Fruit fly (Drosophila melanogaster): ENCODE results near the gene Tmep.

Gene Tmep

DNA sequence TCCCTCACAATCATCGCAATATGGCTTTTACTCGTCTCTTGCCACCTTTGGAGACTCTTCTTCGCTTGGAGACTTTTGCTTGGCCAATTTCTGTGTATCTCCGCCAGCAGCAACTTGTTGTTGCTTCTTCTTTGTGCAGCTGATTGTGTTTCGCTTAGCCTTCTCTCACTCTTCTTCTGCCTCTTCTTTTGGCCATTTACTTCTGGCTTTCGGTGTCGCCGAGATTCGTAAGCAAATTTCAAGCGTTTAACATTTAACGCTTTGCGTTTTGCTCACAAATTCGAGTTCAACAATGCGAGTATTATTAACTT lies 940 bp downstream of the Tmep start:
- TF ChIP-seq CG32121 (GFP tag; IDR thresholded peaks at IDR 0.05) = 0 out of 2 replicates have a peak, but pooled peaks have one; percentile 28
- no peak for TF ChIP-seq CG10348 (GFP tag; IDR thresholded peaks at IDR 0.05)
- TF ChIP-seq CG17806 (tag; optimal IDR thresholded peaks at IDR 0.05) = no peak
- peak; percentile 44 for TF ChIP-seq EcR (GFP tag; optimal IDR thresholded peaks at IDR 0.05)
- TF ChIP-seq CG12605 (GFP tag; IDR thresholded peaks at IDR 0.05) = peak; percentile 64

DNA sequence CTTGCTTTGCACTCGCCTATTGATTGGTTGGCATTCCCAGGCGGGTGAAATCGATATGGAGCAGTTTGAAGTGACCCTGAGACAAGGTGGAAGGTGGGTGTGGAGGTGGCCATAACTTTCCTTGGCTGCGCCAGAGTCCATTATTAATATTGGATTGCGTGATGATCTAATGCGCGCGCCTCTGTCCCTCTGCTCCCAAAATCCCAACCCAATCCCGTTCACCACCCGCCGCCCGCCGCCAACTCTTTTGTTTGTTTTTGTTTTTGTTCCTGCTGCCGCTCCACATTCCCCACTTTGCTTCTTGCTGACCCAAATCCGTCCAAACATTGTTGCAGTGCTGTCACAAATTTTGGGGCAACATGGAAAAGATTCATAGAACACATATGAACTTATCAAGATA lies 2.1 kb downstream of the Tmep start:
- TF ChIP-seq fd96Ca (GFP tag; IDR thresholded peaks at IDR 0.05) (no peak), CG8301 (tag; optimal IDR thresholded peaks at IDR 0.05) (no peak), CG32121 (GFP tag; IDR thresholded peaks at IDR 0.05) (no peak), CG14655 (GFP tag; optimal IDR thresholded peaks at IDR 0.05) (no peak)

DNA sequence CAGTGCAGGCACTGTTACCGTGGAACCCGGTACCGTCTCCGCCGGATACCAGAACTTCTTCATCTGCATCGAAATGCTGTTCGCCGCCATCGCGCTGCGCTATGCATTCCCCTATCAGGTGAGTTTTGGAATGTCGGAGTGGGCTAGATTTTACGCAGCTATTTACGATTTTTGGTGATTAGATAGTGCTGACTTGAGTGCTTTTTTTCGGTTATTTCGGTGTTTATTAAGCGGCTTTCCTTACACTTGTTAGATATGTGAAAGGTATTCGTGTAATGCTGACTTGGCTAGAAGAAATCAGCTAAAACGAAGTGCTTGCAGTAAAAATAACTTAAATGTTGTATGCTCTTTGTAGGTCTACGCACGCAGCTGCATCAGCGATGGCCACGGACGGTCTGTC lies 4.2 kb downstream of the Tmep start:
- TF ChIP-seq fd96Ca (GFP tag; IDR thresholded peaks at IDR 0.05) (no peak), D1 (tag; optimal IDR thresholded peaks at IDR 0.05) (no peak), CG8159 (tag; optimal IDR thresholded peaks at IDR 0.05) (no peak), CG17806 (tag; optimal IDR thresholded peaks at IDR 0.05) (no peak), CG12605 (GFP tag; IDR thresholded peaks at IDR 0.05) (no peak)

DNA sequence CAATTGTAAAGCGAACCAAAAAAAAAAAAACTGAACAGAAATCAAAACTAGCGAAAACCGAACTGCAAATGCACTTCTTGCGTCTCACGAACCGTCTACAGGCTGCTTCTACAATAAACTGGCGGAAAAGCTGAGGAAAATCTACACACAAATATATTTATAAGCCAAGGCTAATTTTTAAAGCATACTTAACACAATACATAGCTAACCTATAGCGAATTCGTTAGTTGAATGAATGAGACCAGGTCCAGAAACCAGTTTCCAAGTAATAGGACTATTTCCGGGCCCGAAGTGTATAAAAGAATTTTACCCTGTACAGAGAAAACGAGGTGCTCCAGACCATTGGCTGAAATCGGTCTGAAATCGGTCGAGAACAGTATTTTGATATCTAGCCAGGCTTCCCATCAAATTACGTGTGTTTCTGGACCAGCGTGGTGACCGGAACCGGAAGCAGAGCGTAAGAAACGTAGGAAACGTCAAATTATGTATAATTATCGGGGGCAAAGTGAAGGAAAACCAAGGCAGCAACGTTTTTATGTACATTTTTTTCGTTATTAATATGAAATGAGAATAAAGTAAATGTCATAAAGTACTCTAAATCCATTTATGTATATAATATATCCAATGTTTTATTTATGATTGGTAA lies 6.9 kb downstream of the Tmep start:
- TF ChIP-seq CG14655 (GFP tag; optimal IDR thresholded peaks at IDR 0.05) = no peak
- no peak for TF ChIP-seq CG4496 (GFP tag; IDR thresholded peaks at IDR 0.05)
- peak; percentile 8 for TF ChIP-seq CG8159 (tag; optimal IDR thresholded peaks at IDR 0.05)
- TF ChIP-seq CG32121 (GFP tag; IDR thresholded peaks at IDR 0.05) = 0 out of 2 replicates have a peak, but pooled peaks have one; percentile 32
- TF ChIP-seq CG9948 (tag; optimal IDR thresholded peaks at IDR 0.05) = no peak
- peak; percentile 22 for TF ChIP-seq Pif1A (GFP tag; optimal IDR thresholded peaks at IDR 0.05)

dm6 chr3L:1576489-1577106 lies 7.6 kb downstream of the Tmep start, which contains the start of gene CG13917:
Gene CG13917 (plus strand): TSS chr3L:1576699.
- no peak for TF ChIP-seq rn (GFP tag; IDR thresholded peaks at IDR 0.05)
- no peak for TF ChIP-seq CG34367 (tag; optimal IDR thresholded peaks at IDR 0.05)
- TF ChIP-seq CG13204 (GFP tag; optimal IDR thresholded peaks at IDR 0.05) = no peak
- peak; percentile 51; the same call in 1 of the 2 replicates for TF ChIP-seq CG12605 (GFP tag; IDR thresholded peaks at IDR 0.05)
- TF ChIP-seq CG9948 (tag; optimal IDR thresholded peaks at IDR 0.05) = no peak

dm6 chr3L:1577338-1577737 lies 8.4 kb downstream of the Tmep start:
- no peak for TF ChIP-seq CG15710 (tag; optimal IDR thresholded peaks at IDR 0.05)
- TF ChIP-seq CG34367 (tag; optimal IDR thresholded peaks at IDR 0.05) = no peak
- 0 out of 2 replicates have a peak, but pooled peaks have one; percentile 10 for TF ChIP-seq Ets98B (GFP tag; IDR thresholded peaks at IDR 0.05)
- no peak for TF ChIP-seq CG13204 (GFP tag; optimal IDR thresholded peaks at IDR 0.05)
- TF ChIP-seq CG8301 (tag; optimal IDR thresholded peaks at IDR 0.05) = no peak
- TF ChIP-seq gl (tag; optimal IDR thresholded peaks at IDR 0.05) = no peak
- TF ChIP-seq Snoo (tag; optimal IDR thresholded peaks at IDR 0.05) = no peak

DNA sequence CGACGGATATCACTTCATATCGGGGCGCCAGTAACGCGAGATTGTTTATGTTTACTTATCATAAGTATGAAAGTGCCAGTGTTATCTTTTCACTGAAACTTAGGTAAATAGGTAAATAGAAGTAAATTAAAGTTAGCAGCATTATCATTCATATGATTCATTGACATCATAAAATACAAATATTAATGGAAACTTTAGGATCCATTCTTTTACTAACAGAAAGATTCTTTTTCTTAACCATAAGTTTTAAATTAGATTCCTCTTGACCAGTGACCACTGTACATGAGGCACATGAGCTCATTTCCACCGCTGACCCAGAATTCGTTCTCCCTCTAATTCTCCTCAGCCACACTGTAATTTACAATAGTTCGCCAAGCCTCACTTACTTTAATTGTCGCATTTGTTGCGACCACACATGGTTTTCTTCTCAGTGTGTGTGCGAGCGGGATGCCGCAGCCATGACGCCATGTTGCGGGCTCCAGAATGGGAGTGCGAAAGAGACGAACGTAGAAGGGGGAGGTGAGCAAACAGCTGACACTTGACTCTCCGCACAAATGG lies 9.5 kb downstream of the Tmep start:
- TF ChIP-seq CG8301 (tag; optimal IDR thresholded peaks at IDR 0.05) = peak; percentile 16
- peak; percentile 30; the same call in 1 of the 3 replicates for TF ChIP-seq CG4496 (GFP tag; IDR thresholded peaks at IDR 0.05)
- 0 out of 2 replicates have a peak, but pooled peaks have one; percentile 11 for TF ChIP-seq Ets98B (GFP tag; IDR thresholded peaks at IDR 0.05)
- TF ChIP-seq fd96Ca (GFP tag; IDR thresholded peaks at IDR 0.05) = no peak; the same call in 2 of the 3 replicates
- peak; percentile 15 for TF ChIP-seq CG8159 (tag; optimal IDR thresholded peaks at IDR 0.05)
- TF ChIP-seq CG32121 (GFP tag; IDR thresholded peaks at IDR 0.05) = no peak
- TF ChIP-seq CG14655 (GFP tag; optimal IDR thresholded peaks at IDR 0.05) = no peak

DNA sequence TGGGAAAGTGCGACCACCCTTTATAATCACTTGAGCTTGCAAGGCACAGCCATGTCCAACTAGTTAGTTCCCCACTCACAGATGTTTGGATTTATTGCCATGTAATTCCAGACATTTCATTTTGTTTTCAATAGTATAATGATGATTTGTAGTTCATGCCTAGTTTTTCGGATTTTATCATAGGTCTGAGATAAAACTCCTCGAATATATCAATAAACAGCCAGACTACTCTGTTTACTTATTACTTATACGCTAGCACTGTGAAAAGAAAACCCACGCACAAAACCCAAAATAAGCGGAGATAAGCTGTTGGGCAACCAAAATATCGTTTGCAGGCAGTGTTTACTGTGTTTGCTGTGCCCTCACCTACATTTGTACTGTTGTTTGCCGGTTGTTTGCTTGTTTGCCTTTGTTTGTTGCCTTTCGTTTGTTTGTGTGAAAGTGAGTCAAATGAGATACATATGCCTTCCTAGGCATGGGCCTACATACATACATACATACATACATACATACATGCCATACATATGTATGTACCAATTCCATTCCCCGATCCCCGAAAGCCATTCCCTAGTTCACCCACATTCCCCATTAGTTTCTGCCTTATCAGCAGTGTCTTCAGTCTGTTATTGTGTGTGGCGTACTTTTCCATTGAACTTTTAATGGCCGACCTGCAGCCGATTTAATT lies 10.3 kb downstream of the Tmep start:
- no peak for TF ChIP-seq D1 (tag; optimal IDR thresholded peaks at IDR 0.05)
- peak; percentile 38 for TF ChIP-seq CG15710 (tag; optimal IDR thresholded peaks at IDR 0.05)
- no peak for TF ChIP-seq Snoo (tag; optimal IDR thresholded peaks at IDR 0.05)
- no peak for TF ChIP-seq Pif1A (GFP tag; optimal IDR thresholded peaks at IDR 0.05)
- TF ChIP-seq CG8301 (tag; optimal IDR thresholded peaks at IDR 0.05) = peak; percentile 36
- no peak for TF ChIP-seq rn (GFP tag; IDR thresholded peaks at IDR 0.05)
- peak; percentile 69 for TF ChIP-seq EcR (GFP tag; optimal IDR thresholded peaks at IDR 0.05)
- TF ChIP-seq Ets98B (GFP tag; IDR thresholded peaks at IDR 0.05) = peak; percentile 41
- TF ChIP-seq CG10348 (GFP tag; IDR thresholded peaks at IDR 0.05) = no peak
- peak; percentile 33 for TF ChIP-seq CG9948 (tag; optimal IDR thresholded peaks at IDR 0.05)
- no peak for TF ChIP-seq CG4496 (GFP tag; IDR thresholded peaks at IDR 0.05)
- no peak for TF ChIP-seq Pif1B (GFP tag; optimal IDR thresholded peaks at IDR 0.05)
- peak; percentile 36 for TF ChIP-seq CG8159 (tag; optimal IDR thresholded peaks at IDR 0.05)
- peak; percentile 38 for TF ChIP-seq CG32121 (GFP tag; IDR thresholded peaks at IDR 0.05)
- TF ChIP-seq CG13204 (GFP tag; optimal IDR thresholded peaks at IDR 0.05) = no peak
- no peak for TF ChIP-seq fd96Ca (GFP tag; IDR thresholded peaks at IDR 0.05)
- TF ChIP-seq CG12605 (GFP tag; IDR thresholded peaks at IDR 0.05) = no peak
- peak; percentile 36 for TF ChIP-seq CG17806 (tag; optimal IDR thresholded peaks at IDR 0.05)
- TF ChIP-seq CG34367 (tag; optimal IDR thresholded peaks at IDR 0.05) = peak; percentile 7
- no peak for TF ChIP-seq gl (tag; optimal IDR thresholded peaks at IDR 0.05)
- TF ChIP-seq CG14655 (GFP tag; optimal IDR thresholded peaks at IDR 0.05) = peak; percentile 51
